Worm (Caenorhabditis elegans) whole organism, L4 larva: ENCODE data around the gene irld-22.

ENCODE experiments used
- D1046.2 ChIP-seq: fragments of 200-800 bp; sonication (Bioruptor generic); IDR thresholded peaks from 2 replicates; pipeline ENCODE4 v1.3.6; 2022; ENCODE audit warnings: missing genetic modification characterization, missing compliant biosample characterization
- R02D3.7 ChIP-seq: fragments of 150-350 bp; sonication (generic microtip); optimal IDR thresholded peaks from 3 replicates; lab custom pipeline; 2014; ENCODE audit warnings: missing biosample characterization, missing genetic modification characterization
- Y48G9A.11 ChIP-seq: fragments of 200-800 bp; sonication (Bioruptor generic); IDR thresholded peaks from 2 replicates; pipeline ENCODE4 v1.3.6; 2022; ENCODE audit warnings: missing genetic modification reagents, missing genetic modification characterization, missing compliant biosample characterization
- ZK546.5 ChIP-seq, 2 experiments: sonication (generic microtip); optimal IDR thresholded peaks; 2 replicates each; lab custom pipeline; 2017; ENCODE audit warnings: missing biosample characterization in 2 of 2, missing genetic modification characterization in 2 of 2
- aha-1 ChIP-seq: fragments of 150-350 bp; peaks from one replicate; lab custom pipeline; 2014; ENCODE audit warnings: missing biosample characterization, missing genetic modification characterization
- aly-2 ChIP-seq: sonication (generic microtip); optimal IDR thresholded peaks from 2 replicates; lab custom pipeline; 2018; ENCODE audit warnings: missing biosample characterization, missing genetic modification characterization
- attf-4 ChIP-seq: sonication (generic microtip); optimal IDR thresholded peaks from 3 replicates; lab custom pipeline; 2017; ENCODE audit warnings: missing biosample characterization, missing genetic modification characterization
- daf-12 ChIP-seq: fragments of 150-350 bp; optimal IDR thresholded peaks from 2 replicates; lab custom pipeline; 2014; ENCODE audit warnings: missing biosample characterization, missing genetic modification reagents, missing genetic modification characterization
- dmd-9 ChIP-seq: fragments of 200-800 bp; sonication (Bioruptor generic); IDR thresholded peaks from 2 replicates; pipeline ENCODE4 v1.3.6; 2022; ENCODE audit warnings: missing genetic modification reagents, missing genetic modification characterization, missing compliant biosample characterization
- duxl-1 ChIP-seq: sonication (generic microtip); optimal IDR thresholded peaks from 2 replicates; lab custom pipeline; 2016; ENCODE audit warnings: mild to moderate bottlenecking, missing genetic modification characterization, moderate library complexity, missing compliant biosample characterization; ENCODE audit not compliant: poor library complexity
- egl-27 ChIP-seq: sonication (generic microtip); optimal IDR thresholded peaks from 3 replicates; lab custom pipeline; 2017; ENCODE audit warnings: missing biosample characterization, missing genetic modification reagents, missing genetic modification characterization
- egl-43 ChIP-seq: fragments of 200-800 bp; sonication (Bioruptor generic); IDR thresholded peaks from 2 replicates; pipeline ENCODE4 v1.3.6; 2022; ENCODE audit warnings: missing genetic modification reagents, missing genetic modification characterization, missing compliant biosample characterization
- fos-1 ChIP-seq: fragments of 150-350 bp; optimal IDR thresholded peaks from 2 replicates; lab custom pipeline; 2014; ENCODE audit warnings: missing biosample characterization, missing genetic modification characterization
- gei-8 ChIP-seq: fragments of 200-800 bp; sonication (Bioruptor generic); optimal IDR thresholded peaks from 2 replicates; lab custom pipeline; 2018; ENCODE audit warnings: mild to moderate bottlenecking, missing genetic modification characterization, missing compliant biosample characterization
- hif-1 ChIP-seq, 2 experiments: sonication (generic microtip); optimal IDR thresholded peaks; 2 replicates each; lab custom pipeline; 2016 to 2017; ENCODE audit warnings: missing compliant biosample characterization in 2 of 2, missing genetic modification characterization in 2 of 2, missing genetic modification reagents in 2 of 2, missing genotype in 2 of 2, mild to moderate bottlenecking in 1 of 2
- madf-5 ChIP-seq, 2 experiments: fragments of 200-800 bp; sonication (Bioruptor generic); IDR thresholded peaks; 2 replicates each; pipeline ENCODE4 v1.3.6; 2022; ENCODE audit warnings: missing compliant biosample characterization in 2 of 2, missing genetic modification characterization in 2 of 2
- mep-1 ChIP-seq: fragments of 150-350 bp; sonication (generic microtip); optimal IDR thresholded peaks from 3 replicates; lab custom pipeline; 2014; ENCODE audit warnings: missing biosample characterization, missing genetic modification characterization
- mxl-2 ChIP-seq: fragments of 200-800 bp; sonication (Bioruptor generic); conservative IDR thresholded peaks from 2 replicates; pipeline ENCODE4 v1.3.6; 2022; ENCODE audit warnings: missing genetic modification reagents, missing genetic modification characterization, missing compliant biosample characterization
- mxl-3 ChIP-seq: fragments of 200-800 bp; sonication (Bioruptor generic); optimal IDR thresholded peaks from 2 replicates; lab custom pipeline; 2018; ENCODE audit warnings: mild to moderate bottlenecking, missing genetic modification characterization, missing compliant biosample characterization
- nhr-10 ChIP-seq: fragments of 150-350 bp; optimal IDR thresholded peaks from 2 replicates; lab custom pipeline; 2014; ENCODE audit warnings: missing biosample characterization, missing genetic modification characterization
- nhr-11 ChIP-seq: fragments of 150-350 bp; optimal IDR thresholded peaks from 2 replicates; lab custom pipeline; 2014; ENCODE audit warnings: missing biosample characterization, missing genetic modification characterization
- nhr-237 ChIP-seq: sonication (generic microtip); optimal IDR thresholded peaks from 2 replicates; lab custom pipeline; 2017; ENCODE audit warnings: missing biosample characterization, missing genetic modification characterization
- nhr-25 ChIP-seq: sonication (generic microtip); optimal IDR thresholded peaks from 2 replicates; lab custom pipeline; 2017; ENCODE audit warnings: missing genetic modification characterization, mild to moderate bottlenecking, missing compliant biosample characterization, antibody characterized with exemption, moderate library complexity, borderline replicate concordance; ENCODE audit not compliant: insufficient read depth
- nhr-28 ChIP-seq: fragments of 150-350 bp; optimal IDR thresholded peaks from 2 replicates; lab custom pipeline; 2014; ENCODE audit warnings: missing biosample characterization, missing genetic modification characterization
- nhr-76 ChIP-seq: fragments of 150-350 bp; optimal IDR thresholded peaks from 2 replicates; lab custom pipeline; 2014; ENCODE audit warnings: missing biosample characterization, missing genetic modification characterization
- nhr-77 ChIP-seq: fragments of 150-350 bp; optimal IDR thresholded peaks from 2 replicates; lab custom pipeline; 2014; ENCODE audit warnings: missing biosample characterization, missing genetic modification characterization
- pha-4 ChIP-seq, 2 experiments: fragments of 150-350 bp in 1 of 2; fragments of 200-800 bp in 1 of 2; sonication (Bioruptor generic) in 1 of 2; IDR thresholded peaks in 1 of 2; optimal IDR thresholded peaks in 1 of 2; 2 replicates each; pipeline versions ENCODE4 v1.3.6 to Lab custom; 2014 to 2022; ENCODE audit warnings: missing genetic modification characterization in 2 of 2, missing genetic modification reagents in 2 of 2, missing biosample characterization in 1 of 2, missing compliant biosample characterization in 1 of 2
- sdz-12 ChIP-seq: fragments of 200-800 bp; sonication (Bioruptor generic); optimal IDR thresholded peaks from 2 replicates; lab custom pipeline; 2018; ENCODE audit warnings: mild to moderate bottlenecking, missing genetic modification characterization, missing compliant biosample characterization
- spr-1 ChIP-seq: sonication (generic microtip); optimal IDR thresholded peaks from 2 replicates; lab custom pipeline; 2016; ENCODE audit warnings: mild to moderate bottlenecking, missing genetic modification characterization, missing compliant biosample characterization
- tag-97 ChIP-seq: fragments of 200-800 bp; sonication (Bioruptor generic); IDR thresholded peaks from 2 replicates; pipeline ENCODE4 v1.3.6; 2022; ENCODE audit warnings: missing genetic modification characterization, missing compliant biosample characterization
- tra-1 ChIP-seq: fragments of 200-800 bp; sonication (Bioruptor generic); IDR thresholded peaks from 2 replicates; pipeline ENCODE4 v1.3.6; 2022; ENCODE audit warnings: missing genetic modification reagents, missing genetic modification characterization, missing compliant biosample characterization
- unc-39 ChIP-seq: sonication (generic microtip); optimal IDR thresholded peaks from 2 replicates; lab custom pipeline; 2017; ENCODE audit warnings: missing biosample characterization, missing genetic modification characterization
- unc-62 ChIP-seq, 3 experiments: fragments of 150-350 bp in 1 of 3; sonication (generic microtip); optimal IDR thresholded peaks in 2 of 3; peaks in 1 of 3; 1 replicate in 1 of 3; 2 replicates in 2 of 3; lab custom pipeline; 2014 to 2017; ENCODE audit warnings: missing biosample characterization in 3 of 3, missing genetic modification characterization in 3 of 3, missing genetic modification reagents in 3 of 3, missing genotype in 1 of 3
- zag-1 ChIP-seq: fragments of 150-350 bp; optimal IDR thresholded peaks from 2 replicates; lab custom pipeline; 2014; ENCODE audit warnings: missing biosample characterization, missing genetic modification characterization
- ztf-7 ChIP-seq: fragments of 150-350 bp; optimal IDR thresholded peaks from 2 replicates; lab custom pipeline; 2014; ENCODE audit warnings: missing biosample characterization, missing genetic modification characterization

Gene irld-22

ce11 chrV:3922547-3922946 is 22.5 kb upstream of the irld-22 start:
- TF ChIP-seq fos-1 (tag; lab: Kevin White, UChicago), result no peak
- TF ChIP-seq daf-12 (tag; lab: Kevin White, UChicago), result no peak
- TF ChIP-seq unc-62 (GFP tag; optimal IDR thresholded peaks at IDR 0.05 in 1 of 2; lab: Kevin White, UChicago), result peak in 1 of 2 experiments; percentile 97
- TF ChIP-seq unc-62 (tag; optimal IDR thresholded peaks at IDR 0.05; lab: Kevin White, UChicago), result no peak
- no peak for TF ChIP-seq attf-4
- TF ChIP-seq sdz-12 (GFP tag; lab: Kevin White, UChicago), result no peak

ce11 chrV:3921635-3922034 is 21.6 kb upstream of the irld-22 start, which contains the start of gene srx-65:
srx-65 (plus strand) TSS chrV:3921935.
- TF ChIP-seq nhr-28 (no peak), pha-4 (GFP tag; IDR thresholded peaks at IDR 0.05; lab: Robert Waterston, UW) (no peak), pha-4 (tag; optimal IDR thresholded peaks at IDR 0.05; lab: Kevin White, UChicago) (no peak), fos-1 (tag; lab: Kevin White, UChicago) (no peak), D1046.2 (GFP tag; lab: Robert Waterston, UW) (no peak), nhr-25 (tag; lab: Kevin White, UChicago) (no peak), zag-1 (tag; lab: Kevin White, UChicago) (no peak), unc-39 (tag; lab: Kevin White, UChicago) (no peak), unc-62 (GFP tag; optimal IDR thresholded peaks at IDR 0.05 in 1 of 2; lab: Kevin White, UChicago) (no peak), unc-62 (tag; optimal IDR thresholded peaks at IDR 0.05; lab: Kevin White, UChicago) (no peak), gei-8 (GFP tag; lab: Kevin White, UChicago) (no peak), nhr-77 (tag; lab: Kevin White, UChicago) (no peak), ZK546.5 (tag; optimal IDR thresholded peaks at IDR 0.05; lab: Kevin White, UChicago) (no peak), tra-1 (GFP tag; lab: Robert Waterston, UW) (no peak), mxl-3 (no peak)

ce11 chrV:3919289-3919688 is 19.3 kb upstream of the irld-22 start, which contains the start of gene srx-66:
srx-66 (plus strand) TSS chrV:3919589.
- TF ChIP-seq tag-97 (GFP tag; lab: Robert Waterston, UW) (no peak), egl-27 (tag; lab: Kevin White, UChicago) (no peak), Y48G9A.11 (no peak), egl-43 (no peak), nhr-10 (no peak), R02D3.7 (tag; lab: Kevin White, UChicago) (no peak), aly-2 (tag; lab: Kevin White, UChicago) (no peak), nhr-11 (no peak), dmd-9 (GFP tag; lab: Robert Waterston, UW) (no peak), nhr-76 (tag; lab: Kevin White, UChicago) (no peak), duxl-1 (tag; lab: Kevin White, UChicago) (no peak), attf-4 (no peak), hif-1 (tag; optimal IDR thresholded peaks at IDR 0.05; lab: Kevin White, UChicago) (no peak), spr-1 (tag; lab: Kevin White, UChicago) (no peak), mxl-2 (no peak), mep-1 (tag; lab: Kevin White, UChicago) (no peak), nhr-237 (no peak), daf-12 (tag; lab: Kevin White, UChicago) (no peak), aha-1 (no peak), madf-5 (GFP tag; IDR thresholded peaks at IDR 0.05; lab: Robert Waterston, UW) (no peak)

ce11 chrV:3916480-3916879 is 16.5 kb upstream of the irld-22 start, which contains the start of gene srx-67:
srx-67 (plus strand) TSS chrV:3916780.
- TF ChIP-seq ztf-7 (tag; lab: Kevin White, UChicago) (no peak), aha-1 (peak; percentile 74)
- TF ChIP-seq, all 104 proteins: peak for 1
